Worm (Caenorhabditis elegans) whole organism, L4 larva: ENCODE measurements around the gene nlp-21.

Experiments
- Y48G9A.11 ChIP-seq: fragments of 200-800 bp; sonication (Bioruptor generic); IDR thresholded peaks from 2 replicates; pipeline ENCODE4 v1.3.6; 2022; ENCODE audit warnings: missing genetic modification reagents, missing genetic modification characterization, missing compliant biosample characterization
- aha-1 ChIP-seq: fragments of 150-350 bp; peaks from one replicate; lab custom pipeline; 2014; ENCODE audit warnings: missing biosample characterization, missing genetic modification characterization
- ama-1 ChIP-seq: fragments of 150-350 bp; optimal IDR thresholded peaks from 2 replicates; lab custom pipeline; 2014; ENCODE audit warnings: inconsistent platforms, mixed read lengths
- ceh-28 ChIP-seq: fragments of 150-350 bp; optimal IDR thresholded peaks from 2 replicates; lab custom pipeline; 2014; ENCODE audit warnings: missing biosample characterization, missing genetic modification reagents, missing genetic modification characterization
- daf-8 ChIP-seq: fragments of 200-800 bp; sonication (Bioruptor generic); IDR thresholded peaks from 2 replicates; pipeline ENCODE4 v1.3.6; 2022; ENCODE audit warnings: missing genetic modification characterization, missing compliant biosample characterization
- jun-1 ChIP-seq: fragments of 150-350 bp; optimal IDR thresholded peaks from 2 replicates; lab custom pipeline; 2014; ENCODE audit warnings: missing biosample characterization, missing genetic modification reagents, missing genetic modification characterization
- mep-1 ChIP-seq: fragments of 150-350 bp; sonication (generic microtip); optimal IDR thresholded peaks from 3 replicates; lab custom pipeline; 2014; ENCODE audit warnings: missing biosample characterization, missing genetic modification characterization
- nhr-77 ChIP-seq: fragments of 150-350 bp; optimal IDR thresholded peaks from 2 replicates; lab custom pipeline; 2014; ENCODE audit warnings: missing biosample characterization, missing genetic modification characterization
- rbr-2 ChIP-seq: sonication (generic microtip); optimal IDR thresholded peaks from 2 replicates; lab custom pipeline; 2016; ENCODE audit warnings: missing genotype, missing genetic modification characterization, missing compliant biosample characterization
- snpc-4 ChIP-seq: fragments of 150-350 bp; optimal IDR thresholded peaks from 2 replicates; lab custom pipeline; 2014; ENCODE audit warnings: missing biosample characterization, missing genetic modification characterization
- unc-39 ChIP-seq: sonication (generic microtip); optimal IDR thresholded peaks from 2 replicates; lab custom pipeline; 2017; ENCODE audit warnings: missing biosample characterization, missing genetic modification characterization
- ztf-11 ChIP-seq: fragments of 150-350 bp; optimal IDR thresholded peaks from 2 replicates; lab custom pipeline; 2014; ENCODE audit warnings: missing biosample characterization, missing genetic modification characterization
- ztf-7 ChIP-seq: fragments of 150-350 bp; optimal IDR thresholded peaks from 2 replicates; lab custom pipeline; 2014; ENCODE audit warnings: missing biosample characterization, missing genetic modification characterization

- no peak for TF ChIP-seq aha-1 (tag; lab: Kevin White, UChicago)
- no peak for TF ChIP-seq ceh-28 (tag; lab: Kevin White, UChicago)
- no peak for TF ChIP-seq ztf-7 (tag; lab: Kevin White, UChicago)
- no peak for TF ChIP-seq ama-1
- no peak for TF ChIP-seq unc-39 (tag; lab: Kevin White, UChicago)
- no peak for TF ChIP-seq nhr-77 (tag; lab: Kevin White, UChicago)
- TF ChIP-seq jun-1 (tag; lab: Kevin White, UChicago): no peak
- no peak for TF ChIP-seq Y48G9A.11 (GFP tag; lab: Robert Waterston, UW)
- no peak for TF ChIP-seq rbr-2 (tag; lab: Kevin White, UChicago)
- TF ChIP-seq mep-1 (tag; lab: Kevin White, UChicago): no peak
- no peak for TF ChIP-seq snpc-4
- no peak for TF ChIP-seq daf-8 (GFP tag; lab: Robert Waterston, UW)
- no peak for TF ChIP-seq ztf-11 (tag; lab: Kevin White, UChicago)
Measured at ce11 chrIII:11389384-11389783, 3.7 kb downstream of the nlp-21 start.
